Fruit fly (Drosophila melanogaster) whole organism, pupa: Measurements from ENCODE around the gene Rtnl1.

Source experiments
- CG10348 ChIP-seq: fragments of 200-800 bp; sonication (Bioruptor generic); IDR thresholded peaks from 2 replicates; pipeline ENCODE4 v1.3.6; 2022; ENCODE audit warnings: missing biosample characterization, missing genetic modification characterization
- CG12605 ChIP-seq: fragments of 200-800 bp; sonication (Bioruptor generic); IDR thresholded peaks from 2 replicates; pipeline ENCODE4 v1.3.6; 2022; ENCODE audit warnings: missing biosample characterization, missing genetic modification characterization
- CG13204 ChIP-seq: fragments of 200-800 bp; sonication (Bioruptor generic); optimal IDR thresholded peaks from 2 replicates; lab custom pipeline; 2018; ENCODE audit warnings: missing biosample characterization, mild to moderate bottlenecking, missing genetic modification characterization, moderate library complexity
- CG14655 ChIP-seq: fragments of 200-800 bp; sonication (Bioruptor generic); optimal IDR thresholded peaks from 3 replicates; lab custom pipeline; 2017; ENCODE audit warnings: mild to moderate bottlenecking, missing biosample characterization, missing genetic modification reagents, missing genetic modification characterization
- CG15710 ChIP-seq: fragments of 200-800 bp; sonication (Bioruptor generic); optimal IDR thresholded peaks from 2 replicates; lab custom pipeline; 2018; ENCODE audit warnings: missing biosample characterization, mild to moderate bottlenecking, missing genetic modification characterization, moderate library complexity
- CG17806 ChIP-seq: fragments of 200-800 bp; sonication (Bioruptor generic); optimal IDR thresholded peaks from 2 replicates; lab custom pipeline; 2018; ENCODE audit warnings: missing biosample characterization, mild to moderate bottlenecking, missing genetic modification characterization, moderate library complexity
- CG32121 ChIP-seq: fragments of 200-800 bp; sonication (Bioruptor generic); IDR thresholded peaks from 2 replicates; pipeline ENCODE4 v1.3.6; 2022; ENCODE audit warnings: missing biosample characterization, missing genetic modification characterization
- CG34367 ChIP-seq: fragments of 200-800 bp; sonication (Bioruptor generic); optimal IDR thresholded peaks from 2 replicates; lab custom pipeline; 2018; ENCODE audit warnings: missing biosample characterization, mild to moderate bottlenecking, missing genetic modification characterization
- CG4496 ChIP-seq: fragments of 200-800 bp; sonication (Bioruptor generic); IDR thresholded peaks from 3 replicates; pipeline ENCODE4 v1.3.6; 2022; ENCODE audit warnings: missing biosample characterization, missing genetic modification characterization
- CG8159 ChIP-seq: fragments of 200-800 bp; sonication (Bioruptor generic); optimal IDR thresholded peaks from 3 replicates; lab custom pipeline; 2018; ENCODE audit warnings: missing biosample characterization, mild to moderate bottlenecking, missing genetic modification characterization, moderate library complexity
- CG8301 ChIP-seq: fragments of 200-800 bp; sonication (Bioruptor generic); optimal IDR thresholded peaks from 2 replicates; lab custom pipeline; 2018; ENCODE audit warnings: missing biosample characterization, mild to moderate bottlenecking, missing genetic modification characterization
- CG9948 ChIP-seq: fragments of 200-800 bp; sonication (Bioruptor generic); optimal IDR thresholded peaks from 2 replicates; lab custom pipeline; 2018; ENCODE audit warnings: missing biosample characterization, mild to moderate bottlenecking, missing genetic modification characterization, moderate library complexity
- D1 ChIP-seq: fragments of 200-800 bp; sonication (Bioruptor generic); optimal IDR thresholded peaks from 2 replicates; lab custom pipeline; 2018; ENCODE audit warnings: missing biosample characterization, mild to moderate bottlenecking, missing genetic modification characterization, moderate library complexity
- EcR ChIP-seq: fragments of 200-800 bp; sonication (Bioruptor generic); optimal IDR thresholded peaks from 3 replicates; lab custom pipeline; 2019; ENCODE audit warnings: missing biosample characterization, missing genetic modification characterization, mild to moderate bottlenecking, moderate library complexity, missing genetic modification reagents
- Ets98B ChIP-seq: fragments of 200-800 bp; sonication (Bioruptor generic); IDR thresholded peaks from 2 replicates; pipeline ENCODE4 v1.3.6; 2022; ENCODE audit warnings: missing biosample characterization, missing genetic modification characterization
- Pif1A ChIP-seq: fragments of 200-800 bp; sonication (Bioruptor generic); optimal IDR thresholded peaks from 3 replicates; lab custom pipeline; 2016; ENCODE audit warnings: missing biosample characterization, missing genetic modification characterization
- Pif1B ChIP-seq: fragments of 200-800 bp; sonication (Bioruptor generic); optimal IDR thresholded peaks from 3 replicates; lab custom pipeline; 2016; ENCODE audit warnings: missing biosample characterization, missing genetic modification characterization
- Snoo ChIP-seq: fragments of 200-800 bp; sonication (Bioruptor generic); optimal IDR thresholded peaks from 3 replicates; lab custom pipeline; 2017; ENCODE audit warnings: missing biosample characterization, mild to moderate bottlenecking, missing genetic modification characterization, inconsistent platforms
- fd96Ca ChIP-seq: fragments of 200-800 bp; sonication (Bioruptor generic); IDR thresholded peaks from 3 replicates; pipeline ENCODE4 v1.3.6; 2022; ENCODE audit warnings: missing biosample characterization, missing genetic modification characterization
- gl ChIP-seq: fragments of 200-800 bp; sonication (Bioruptor generic); optimal IDR thresholded peaks from 2 replicates; lab custom pipeline; 2018; ENCODE audit warnings: missing biosample characterization, mild to moderate bottlenecking, missing genetic modification characterization
- rn ChIP-seq: fragments of 200-800 bp; sonication (Bioruptor generic); IDR thresholded peaks from 2 replicates; pipeline ENCODE4 v1.3.6; 2022; ENCODE audit warnings: missing biosample characterization, missing genetic modification characterization

The Rtnl1 gene

DNA sequence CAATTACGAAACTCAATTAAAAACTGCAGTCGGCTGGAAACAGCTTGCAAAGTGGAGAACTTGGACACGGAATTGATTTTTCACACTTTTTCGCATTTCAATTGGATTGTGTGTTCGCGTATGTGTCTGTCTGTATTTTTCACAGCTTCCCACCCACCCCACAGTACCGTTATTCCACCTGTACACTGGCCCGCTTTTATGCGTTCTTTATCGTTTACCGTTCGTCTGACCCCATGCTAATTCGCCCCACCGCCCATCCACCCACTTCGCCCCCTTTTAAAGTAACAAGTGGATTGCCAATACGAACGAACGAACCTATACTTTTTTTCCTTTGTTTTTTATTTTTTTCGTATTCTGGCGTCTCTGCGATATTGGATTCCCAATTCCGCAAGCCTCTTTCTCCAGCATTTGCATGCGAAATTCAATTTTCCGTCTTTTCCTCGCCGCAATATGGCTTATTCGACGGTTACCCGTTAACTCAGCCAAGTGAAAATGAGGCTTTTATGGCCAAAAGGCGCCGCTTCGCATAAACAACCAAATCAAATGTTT, 27.3 kb downstream of the Rtnl1 start:
- TF ChIP-seq CG32121 (GFP tag; lab: Robert Waterston, UW) (no peak), D1 (no peak), CG12605 (GFP tag; lab: Robert Waterston, UW) (no peak)

DNA sequence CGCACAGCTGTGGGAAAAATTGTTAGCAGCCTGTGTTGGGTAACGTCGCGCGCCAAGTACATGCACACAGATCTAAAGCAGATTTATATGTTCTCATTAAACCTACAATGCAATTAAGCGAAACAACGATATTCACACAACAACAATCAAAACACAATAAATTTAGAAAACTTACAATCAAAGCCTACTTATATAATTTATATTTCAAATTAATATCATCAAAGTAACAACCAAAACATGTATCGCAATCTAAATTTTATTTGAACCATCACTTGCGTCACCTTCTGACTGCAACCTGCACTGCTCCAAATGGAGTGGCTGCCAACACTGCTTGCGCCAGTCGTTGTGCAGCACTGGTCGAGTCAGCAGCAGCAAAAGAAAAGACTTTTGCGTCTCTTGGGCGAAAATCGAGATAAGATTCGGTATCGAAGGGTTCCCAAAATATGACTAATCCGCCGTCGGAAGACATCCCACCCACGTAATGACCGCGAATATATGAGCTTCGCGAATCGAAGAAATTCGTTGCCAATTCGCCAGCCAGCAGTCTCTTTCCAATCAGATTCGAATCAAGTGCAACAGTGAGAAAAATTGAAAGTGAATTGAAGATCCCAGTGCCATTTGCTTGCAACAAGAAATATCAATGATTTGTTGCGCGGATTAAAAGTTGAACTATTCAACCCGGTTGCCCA, 28.1 kb downstream of the Rtnl1 start, which contains the start of the genes CG8892 and CG34126:
TSS of gene CG8892 (minus strand) at position 315 of the 689 bp plus-strand sequence.
TSS of gene CG34126 (plus strand) at position 337 of the 689 bp plus-strand sequence.
- TF ChIP-seq EcR (GFP tag; lab: Kevin White, UChicago) = no peak
- TF ChIP-seq CG14655 = peak; percentile 96
- peak; percentile 83 for TF ChIP-seq gl (tag; lab: Kevin White, UChicago)
- TF ChIP-seq CG13204 (GFP tag; lab: Kevin White, UChicago) = peak; percentile 72
- peak; percentile 75 for TF ChIP-seq CG12605 (GFP tag; lab: Robert Waterston, UW)
- peak; percentile 95 for TF ChIP-seq fd96Ca
- TF ChIP-seq CG10348 (GFP tag; lab: Robert Waterston, UW) = peak; percentile 89
- TF ChIP-seq CG8301 (tag; lab: Kevin White, UChicago) = peak; percentile 93
- TF ChIP-seq Pif1B (GFP tag; lab: Kevin White, UChicago) = peak; percentile 91
- TF ChIP-seq rn = peak; percentile 93
- TF ChIP-seq CG8159 (tag; lab: Kevin White, UChicago) = peak; percentile 96
- TF ChIP-seq CG4496 (GFP tag; lab: Robert Waterston, UW) = peak; percentile 93
- TF ChIP-seq Snoo (tag; lab: Kevin White, UChicago) = peak; percentile 97
- peak; percentile 97 for TF ChIP-seq CG15710 (tag; lab: Kevin White, UChicago)
- peak; percentile 90 for TF ChIP-seq CG34367
- peak; percentile 86 for TF ChIP-seq Ets98B (GFP tag; lab: Robert Waterston, UW)
- TF ChIP-seq CG17806 (tag; lab: Kevin White, UChicago) = peak; percentile 94
- peak; percentile 94 for TF ChIP-seq Pif1A
- TF ChIP-seq CG9948 (tag; lab: Kevin White, UChicago) = peak; percentile 95
- TF ChIP-seq D1 = no peak
- peak; percentile 91 for TF ChIP-seq CG32121 (GFP tag; lab: Robert Waterston, UW)

DNA sequence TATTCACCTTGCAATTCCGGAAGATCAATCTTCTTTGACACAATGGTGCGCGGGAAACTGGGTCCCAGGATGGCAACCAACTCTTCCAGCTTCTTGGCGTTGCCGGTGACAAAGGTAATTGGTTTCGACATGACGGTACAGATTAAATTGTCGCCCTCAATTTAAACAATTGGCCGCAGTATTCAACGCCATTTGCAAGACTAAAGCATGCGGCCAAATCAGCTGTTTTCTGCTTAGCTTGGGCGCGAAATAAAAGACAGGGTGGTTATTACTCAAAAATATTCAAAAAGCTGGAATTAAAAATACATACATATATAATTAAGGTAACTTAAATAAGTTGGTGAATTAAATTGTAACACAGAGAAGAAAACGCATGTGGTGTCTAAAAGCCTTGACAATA, 30.4 kb downstream of the Rtnl1 start, which contains the start of gene CG8891:
TSS of gene CG8891 (minus strand) at position 242 of the 400 bp plus-strand sequence.
- TF ChIP-seq CG10348 (GFP tag; lab: Robert Waterston, UW) (no peak), Pif1A (no peak), gl (tag; lab: Kevin White, UChicago) (no peak), Ets98B (GFP tag; lab: Robert Waterston, UW) (no peak), CG4496 (GFP tag; lab: Robert Waterston, UW) (no peak), CG14655 (no peak)
- TF ChIP-seq, all 21 proteins: peak for 0

- TF ChIP-seq CG12605 (GFP tag; lab: Robert Waterston, UW) (peak; percentile 89), rn (peak; percentile 87), EcR (GFP tag; lab: Kevin White, UChicago) (peak; percentile 6), Pif1A (no peak), CG17806 (tag; lab: Kevin White, UChicago) (peak; percentile 91), Pif1B (GFP tag; lab: Kevin White, UChicago) (no peak), gl (tag; lab: Kevin White, UChicago) (peak; percentile 81), CG34367 (peak; percentile 85), Ets98B (GFP tag; lab: Robert Waterston, UW) (peak; percentile 94), CG4496 (GFP tag; lab: Robert Waterston, UW) (peak; percentile 97), fd96Ca (peak; percentile 84), CG14655 (no peak), CG32121 (GFP tag; lab: Robert Waterston, UW) (peak; percentile 95), CG10348 (GFP tag; lab: Robert Waterston, UW) (peak; percentile 87), CG8301 (tag; lab: Kevin White, UChicago) (peak; percentile 92), CG8159 (tag; lab: Kevin White, UChicago) (peak; percentile 95), CG9948 (tag; lab: Kevin White, UChicago) (peak; percentile 89), CG15710 (tag; lab: Kevin White, UChicago) (peak; percentile 87), D1 (no peak), Snoo (tag; lab: Kevin White, UChicago) (peak; percentile 89), CG13204 (GFP tag; lab: Kevin White, UChicago) (no peak)
These were observed 32.5 kb downstream of the Rtnl1 start, which contains the start of the genes Gmd and CG3792 for dm6 chr2L:4976988-4977551. Gmd (minus strand) TSS chr2L:4977023. CG3792 (plus strand) TSS chr2L:4977312.

- TF ChIP-seq CG12605 (GFP tag; lab: Robert Waterston, UW) (no peak), gl (tag; lab: Kevin White, UChicago) (no peak), CG14655 (no peak), CG34367 (no peak), CG15710 (tag; lab: Kevin White, UChicago) (no peak), CG9948 (tag; lab: Kevin White, UChicago) (no peak), fd96Ca (peak; percentile 18; the same call in 1 of the 3 replicates), Pif1B (GFP tag; lab: Kevin White, UChicago) (no peak), D1 (no peak), CG13204 (GFP tag; lab: Kevin White, UChicago) (no peak), Pif1A (no peak), CG4496 (GFP tag; lab: Robert Waterston, UW) (0 out of 3 replicates have a peak, but pooled peaks have one; percentile 24), CG10348 (GFP tag; lab: Robert Waterston, UW) (no peak), CG17806 (tag; lab: Kevin White, UChicago) (no peak), EcR (GFP tag; lab: Kevin White, UChicago) (peak; percentile 70)
These were observed 35.6 kb downstream of the Rtnl1 start, which contains the start of gene mRpL28 for dm6 chr2L:4973731-4974415. mRpL28 (plus strand) TSS chr2L:4973976.
